Fruit fly (Drosophila melanogaster) whole organism, embryonic: Measurements from ENCODE around the gene CG10055.

Experiments
- Abd-B ChIP-seq: fragments of 200-800 bp; sonication (Bioruptor generic); optimal IDR thresholded peaks from 2 replicates; lab custom pipeline; 2018; ENCODE audit warnings: missing biosample characterization, mild to moderate bottlenecking, missing genetic modification characterization, moderate library complexity
- Atf-2 ChIP-seq: fragments of 200-800 bp; sonication (Bioruptor generic); optimal IDR thresholded peaks from 2 replicates; lab custom pipeline; 2016; ENCODE audit warnings: missing biosample characterization, missing genetic modification characterization
- BtbVII ChIP-seq: fragments of 200-800 bp; sonication (Bioruptor generic); optimal IDR thresholded peaks from 3 replicates; lab custom pipeline; 2017; ENCODE audit warnings: missing biosample characterization, mild to moderate bottlenecking, missing genetic modification characterization
- CG10654 ChIP-seq: fragments of 200-800 bp; sonication (Bioruptor generic); optimal IDR thresholded peaks from 2 replicates; lab custom pipeline; 2016; ENCODE audit warnings: missing biosample characterization, missing genetic modification characterization
- CG10959 ChIP-seq: fragments of 200-800 bp; sonication (Bioruptor generic); IDR thresholded peaks from 2 replicates; pipeline ENCODE4 v1.3.6; 2022; ENCODE audit warnings: missing biosample characterization, missing genetic modification characterization
- CG1233 ChIP-seq: fragments of 200-800 bp; sonication (Bioruptor generic); optimal IDR thresholded peaks from 4 replicates; lab custom pipeline; 2018; ENCODE audit warnings: missing biosample characterization, mild to moderate bottlenecking, missing genetic modification characterization
- CG16813 ChIP-seq: fragments of 200-800 bp; sonication (Bioruptor generic); IDR thresholded peaks from 3 replicates; pipeline ENCODE4 v1.3.6; 2022; ENCODE audit warnings: missing biosample characterization, missing genetic modification characterization; ENCODE audit not compliant: partially characterized antibody
- CG17829 ChIP-seq: fragments of 200-800 bp; optimal IDR thresholded peaks from 2 replicates; lab custom pipeline; 2019; ENCODE audit warnings: missing biosample characterization, mild to moderate bottlenecking, missing genetic modification characterization, moderate library complexity
- CG30403 ChIP-seq: fragments of 200-800 bp; sonication (Bioruptor generic); optimal IDR thresholded peaks from 3 replicates; lab custom pipeline; 2016; ENCODE audit warnings: missing biosample characterization, missing genetic modification characterization
- CG4282 ChIP-seq: fragments of 200-800 bp; sonication (Bioruptor generic); optimal IDR thresholded peaks from 2 replicates; lab custom pipeline; 2016; ENCODE audit warnings: missing biosample characterization, missing genetic modification characterization
- CG43689 ChIP-seq: fragments of 200-800 bp; sonication (Bioruptor generic); IDR thresholded peaks from 2 replicates; pipeline ENCODE4 v1.3.6; 2022; ENCODE audit warnings: missing biosample characterization, missing genetic modification characterization
- CG4424 ChIP-seq: fragments of 200-800 bp; sonication (Bioruptor generic); optimal IDR thresholded peaks from 3 replicates; lab custom pipeline; 2016; ENCODE audit warnings: missing biosample characterization, missing genetic modification characterization
- CG5953 ChIP-seq: fragments of 200-800 bp; sonication (Bioruptor generic); IDR thresholded peaks from 2 replicates; pipeline ENCODE4 v1.3.6; 2022; ENCODE audit warnings: missing biosample characterization, missing genetic modification characterization
- CG6175 ChIP-seq: fragments of 200-800 bp; sonication (Bioruptor generic); IDR thresholded peaks from 3 replicates; pipeline ENCODE4 v1.3.6; 2022; ENCODE audit warnings: missing biosample characterization, missing genetic modification characterization
- CG6272 ChIP-seq: fragments of 200-800 bp; sonication (Bioruptor generic); IDR thresholded peaks from 2 replicates; pipeline ENCODE4 v1.3.6; 2022; ENCODE audit warnings: missing biosample characterization, missing genetic modification characterization
- CG7987 ChIP-seq: fragments of 200-800 bp; sonication (Bioruptor generic); optimal IDR thresholded peaks from 2 replicates; lab custom pipeline; 2018; ENCODE audit warnings: missing biosample characterization, mild to moderate bottlenecking, missing genetic modification characterization, moderate library complexity
- CG8388 ChIP-seq: fragments of 200-800 bp; sonication (Bioruptor generic); optimal IDR thresholded peaks from 2 replicates; lab custom pipeline; 2019; ENCODE audit warnings: missing biosample characterization, mild to moderate bottlenecking, missing genetic modification characterization, moderate library complexity
- CG9609 ChIP-seq: fragments of 200-800 bp; sonication (Bioruptor generic); optimal IDR thresholded peaks from 3 replicates; lab custom pipeline; 2016; ENCODE audit warnings: missing biosample characterization, missing genetic modification characterization
- Deaf1 ChIP-seq: fragments of 200-800 bp; optimal IDR thresholded peaks from 3 replicates; lab custom pipeline; 2019; ENCODE audit warnings: missing biosample characterization, mild to moderate bottlenecking, missing genetic modification characterization, moderate library complexity
- Dip2 ChIP-seq: fragments of 200-800 bp; sonication (Bioruptor generic); IDR thresholded peaks from 2 replicates; pipeline ENCODE4 v1.3.6; 2022; ENCODE audit warnings: missing biosample characterization, missing genetic modification characterization
- Ets65A ChIP-seq: fragments of 200-800 bp; sonication (Bioruptor generic); peaks from one replicate; lab custom pipeline; 2016; ENCODE audit warnings: missing biosample characterization, missing genetic modification characterization
- Ets97D ChIP-seq: fragments of 200-800 bp; sonication (Bioruptor generic); optimal IDR thresholded peaks from 3 replicates; lab custom pipeline; 2016; ENCODE audit warnings: missing biosample characterization, missing genetic modification characterization
- Vsx1 ChIP-seq: fragments of 200-800 bp; sonication (Bioruptor generic); optimal IDR thresholded peaks from 2 replicates; lab custom pipeline; 2017; ENCODE audit warnings: missing biosample characterization, mild to moderate bottlenecking, missing genetic modification characterization, missing genetic modification reagents
- aop ChIP-seq: fragments of 200-800 bp; sonication (Bioruptor generic); IDR thresholded peaks from 2 replicates; pipeline ENCODE4 v1.3.6; 2022; ENCODE audit warnings: missing biosample characterization, missing genetic modification characterization
- az2 ChIP-seq: fragments of 200-800 bp; sonication (Bioruptor generic); optimal IDR thresholded peaks from 3 replicates; lab custom pipeline; 2016; ENCODE audit warnings: missing biosample characterization, missing genetic modification characterization
- chinmo ChIP-seq: fragments of 200-800 bp; sonication (Bioruptor generic); IDR thresholded peaks from 4 replicates; pipeline ENCODE4 v1.3.6; 2022; ENCODE audit warnings: missing biosample characterization, missing genetic modification characterization; ENCODE audit not compliant: partially characterized antibody
- croc ChIP-seq: fragments of 200-800 bp; sonication (Bioruptor generic); conservative IDR thresholded peaks from 3 replicates; pipeline ENCODE4 v1.3.6; 2022; ENCODE audit warnings: missing biosample characterization, missing genetic modification characterization
- cwo ChIP-seq: fragments of 200-800 bp; sonication (Bioruptor generic); optimal IDR thresholded peaks from 3 replicates; lab custom pipeline; 2017; ENCODE audit warnings: missing biosample characterization, missing genetic modification characterization, mild to moderate bottlenecking, moderate library complexity, missing genetic modification reagents
- danr ChIP-seq: fragments of 200-800 bp; sonication (Bioruptor generic); IDR thresholded peaks from 2 replicates; pipeline ENCODE4 v1.3.6; 2022; ENCODE audit warnings: missing biosample characterization, missing genetic modification characterization
- dimm ChIP-seq: fragments of 200-800 bp; sonication (Bioruptor generic); IDR thresholded peaks from 2 replicates; pipeline ENCODE4 v1.3.6; 2022; ENCODE audit warnings: missing biosample characterization, missing genetic modification characterization
- dmrt99B ChIP-seq: fragments of 200-800 bp; sonication (Bioruptor generic); optimal IDR thresholded peaks from 2 replicates; lab custom pipeline; 2018; ENCODE audit warnings: missing biosample characterization, mild to moderate bottlenecking, missing genetic modification characterization, moderate library complexity
- ftz-f1 ChIP-seq: fragments of 200-800 bp; sonication (Bioruptor generic); optimal IDR thresholded peaks from 2 replicates; lab custom pipeline; 2016; ENCODE audit warnings: missing biosample characterization, missing genetic modification characterization
- gem ChIP-seq: fragments of 200-800 bp; sonication (Bioruptor generic); optimal IDR thresholded peaks from 2 replicates; lab custom pipeline; 2019; ENCODE audit warnings: missing biosample characterization, mild to moderate bottlenecking, missing genetic modification characterization, moderate library complexity
- gfzf ChIP-seq: fragments of 200-800 bp; sonication (Bioruptor generic); optimal IDR thresholded peaks from 2 replicates; lab custom pipeline; 2016; ENCODE audit warnings: missing biosample characterization, mild to moderate bottlenecking, missing genetic modification characterization, moderate library complexity
- grau ChIP-seq: fragments of 200-800 bp; optimal IDR thresholded peaks from 3 replicates; lab custom pipeline; 2019; ENCODE audit warnings: missing biosample characterization, mild to moderate bottlenecking, missing genetic modification characterization, moderate library complexity
- gro ChIP-seq: fragments of 200-800 bp; sonication (Bioruptor generic); optimal IDR thresholded peaks from 2 replicates; lab custom pipeline; 2016; ENCODE audit warnings: missing biosample characterization, missing genetic modification characterization
- inv ChIP-seq: fragments of 200-800 bp; sonication (Bioruptor generic); IDR thresholded peaks from 2 replicates; pipeline ENCODE4 v1.3.6; 2022; ENCODE audit warnings: missing biosample characterization, missing genetic modification characterization; ENCODE audit not compliant: partially characterized antibody
- ken ChIP-seq: fragments of 200-800 bp; sonication (Bioruptor generic); IDR thresholded peaks from 3 replicates; pipeline ENCODE4 v1.3.6; 2022; ENCODE audit warnings: missing biosample characterization, missing genetic modification characterization
- knrl ChIP-seq: fragments of 200-800 bp; sonication (Bioruptor generic); IDR thresholded peaks from 3 replicates; pipeline ENCODE4 v1.3.6; 2022; ENCODE audit warnings: missing biosample characterization, missing genetic modification characterization; ENCODE audit not compliant: partially characterized antibody
- lola ChIP-seq, 3 experiments: fragments of >200 bp in 2 of 3; fragments of 200-800 bp in 1 of 3; sonication (Bioruptor generic) in 1 of 3; optimal IDR thresholded peaks; 2 replicates each; lab custom pipeline; 2017 to 2019; ENCODE audit warnings: missing biosample characterization in 3 of 3, missing genetic modification characterization in 3 of 3, mild to moderate bottlenecking in 1 of 3, moderate library complexity in 1 of 3
- mld ChIP-seq: fragments of 200-800 bp; sonication (Bioruptor generic); IDR thresholded peaks from 3 replicates; pipeline ENCODE4 v1.3.6; 2022; ENCODE audit warnings: missing biosample characterization, missing genetic modification characterization; ENCODE audit not compliant: partially characterized antibody
- pfk ChIP-seq: fragments of 200-800 bp; sonication (Bioruptor generic); optimal IDR thresholded peaks from 2 replicates; lab custom pipeline; 2018; ENCODE audit warnings: missing biosample characterization, mild to moderate bottlenecking, missing genetic modification characterization, moderate library complexity
- pho ChIP-seq: fragments of 200-800 bp; sonication (Bioruptor generic); optimal IDR thresholded peaks from 2 replicates; lab custom pipeline; 2016; ENCODE audit warnings: missing biosample characterization, missing genetic modification characterization
- pum ChIP-seq: fragments of 200-800 bp; sonication (Bioruptor generic); optimal IDR thresholded peaks from 2 replicates; lab custom pipeline; 2016; ENCODE audit warnings: missing biosample characterization, missing genetic modification characterization
- sd ChIP-seq: fragments of 200-800 bp; sonication (Bioruptor generic); optimal IDR thresholded peaks from 3 replicates; lab custom pipeline; 2018; ENCODE audit warnings: missing biosample characterization, mild to moderate bottlenecking, missing genetic modification characterization, moderate library complexity
- stwl ChIP-seq: fragments of 200-800 bp; sonication (Bioruptor generic); optimal IDR thresholded peaks from 3 replicates; lab custom pipeline; 2018; ENCODE audit warnings: missing biosample characterization, mild to moderate bottlenecking, missing genetic modification characterization, moderate library complexity
- tgo ChIP-seq: fragments of 200-800 bp; sonication (Bioruptor generic); IDR thresholded peaks from 3 replicates; pipeline ENCODE4 v1.3.6; 2022; ENCODE audit warnings: missing biosample characterization, missing genetic modification characterization
- vfl ChIP-seq: fragments of 200-800 bp; sonication (Bioruptor generic); optimal IDR thresholded peaks from 2 replicates; lab custom pipeline; 2016; ENCODE audit warnings: missing biosample characterization, missing genetic modification characterization
- zen ChIP-seq: fragments of 200-800 bp; sonication (Bioruptor generic); optimal IDR thresholded peaks from 3 replicates; lab custom pipeline; 2018; ENCODE audit warnings: missing biosample characterization, mild to moderate bottlenecking, missing genetic modification characterization, moderate library complexity

The CG10055 gene

dm6 chr3R:7144245-7144904 is 42.1 kb downstream of the CG10055 start, which contains the start of the genes CG14610 and CG2656 (continued):
- peak; percentile 73 for TF ChIP-seq CG17829 (tag; lab: Kevin White, UChicago)
- TF ChIP-seq sd (tag; lab: Kevin White, UChicago), result peak; percentile 96
- TF ChIP-seq danr, result no peak
- no peak for TF ChIP-seq CG43689 (GFP tag; lab: Robert Waterston, UW)
- no peak for TF ChIP-seq pfk (GFP tag; lab: Kevin White, UChicago)
- TF ChIP-seq Atf-2 (GFP tag; lab: Kevin White, UChicago), result peak; percentile 78
- TF ChIP-seq lola (GFP tag; optimal IDR thresholded peaks at IDR 0.05; lab: Kevin White, UChicago), result peak in 1 of 3 experiments; percentile 33
- TF ChIP-seq cwo (GFP tag; lab: Kevin White, UChicago), result peak; percentile 47
- TF ChIP-seq stwl (tag; lab: Kevin White, UChicago), result peak; percentile 90
- TF ChIP-seq chinmo (GFP tag; lab: Robert Waterston, UW), result no peak
- TF ChIP-seq CG7987, result peak; percentile 78
- TF ChIP-seq CG6272 (GFP tag; lab: Robert Waterston, UW), result no peak; the same call in 1 of the 2 replicates
- peak; percentile 74 for TF ChIP-seq CG4424
- TF ChIP-seq ken, result peak; percentile 84
- TF ChIP-seq Dip2, result no peak
- peak; percentile 50; the same call in 2 of the 3 replicates for TF ChIP-seq CG16813 (GFP tag; lab: Robert Waterston, UW)
- TF ChIP-seq pho, result peak; percentile 78
- no peak for TF ChIP-seq dimm (GFP tag; lab: Robert Waterston, UW)
- TF ChIP-seq CG8388 (GFP tag; lab: Kevin White, UChicago), result peak; percentile 31
- peak; percentile 86 for TF ChIP-seq vfl (GFP tag; lab: Kevin White, UChicago)
- TF ChIP-seq CG10654 (GFP tag; lab: Kevin White, UChicago), result peak; percentile 77
- peak; percentile 37; the same call in 1 of the 2 replicates for TF ChIP-seq inv (GFP tag; lab: Robert Waterston, UW)
- peak; percentile 99 for TF ChIP-seq Ets65A
- peak; percentile 32 for TF ChIP-seq CG1233 (GFP tag; lab: Kevin White, UChicago)
- TF ChIP-seq CG9609 (GFP tag; lab: Kevin White, UChicago), result peak; percentile 86
- TF ChIP-seq CG10959 (GFP tag; lab: Robert Waterston, UW), result peak; percentile 34; the same call in 1 of the 2 replicates
- TF ChIP-seq zen (tag; lab: Kevin White, UChicago), result peak; percentile 50
- TF ChIP-seq gro (GFP tag; lab: Kevin White, UChicago), result peak; percentile 85
- no peak for TF ChIP-seq CG6175 (GFP tag; lab: Robert Waterston, UW)
- peak; percentile 51; the same call in 2 of the 3 replicates for TF ChIP-seq knrl
- peak; percentile 70 for TF ChIP-seq gem (tag; lab: Kevin White, UChicago)
- peak; percentile 58 for TF ChIP-seq grau (tag; lab: Kevin White, UChicago)
- no peak for TF ChIP-seq Vsx1 (GFP tag; lab: Kevin White, UChicago)
- TF ChIP-seq Ets97D (GFP tag; lab: Kevin White, UChicago), result peak; percentile 82
- peak; percentile 24; the same call in 1 of the 2 replicates for TF ChIP-seq CG5953
- peak; percentile 87 for TF ChIP-seq CG30403 (GFP tag; lab: Kevin White, UChicago)
- no peak; the same call in 2 of the 3 replicates for TF ChIP-seq croc (GFP tag; lab: Robert Waterston, UW)
- TF ChIP-seq ftz-f1 (GFP tag; lab: Kevin White, UChicago), result peak; percentile 41
- TF ChIP-seq gfzf (GFP tag; lab: Kevin White, UChicago), result peak; percentile 52
- 0 out of 3 replicates have a peak, but pooled peaks have one; percentile 52 for TF ChIP-seq mld (GFP tag; lab: Robert Waterston, UW)
- TF ChIP-seq aop (GFP tag; lab: Robert Waterston, UW), result no peak
- TF ChIP-seq az2 (GFP tag; lab: Kevin White, UChicago), result peak; percentile 87
- peak; percentile 88 for TF ChIP-seq pum (GFP tag; lab: Kevin White, UChicago)
- no peak for TF ChIP-seq dmrt99B (tag; lab: Kevin White, UChicago)
- peak; percentile 76 for TF ChIP-seq CG4282 (GFP tag; lab: Kevin White, UChicago)
- TF ChIP-seq Abd-B, result peak; percentile 39
- peak; percentile 63; the same call in 2 of the 3 replicates for TF ChIP-seq tgo
- TF ChIP-seq BtbVII (GFP tag; lab: Kevin White, UChicago), result peak; percentile 24
- TF ChIP-seq Deaf1, result no peak
